Fruit fly (Drosophila melanogaster) whole organism, adult: ENCODE data around the gene CG14321.

ENCODE experiments used
- CG11617 ChIP-seq: fragments of 200-800 bp; sonication (Bioruptor generic); optimal IDR thresholded peaks from 2 replicates; lab custom pipeline; 2017; ENCODE audit warnings: mild to moderate bottlenecking, missing biosample characterization, missing genetic modification reagents, missing genetic modification characterization
- CG14711 ChIP-seq: fragments of 200-800 bp; sonication (Bioruptor generic); optimal IDR thresholded peaks from 2 replicates; lab custom pipeline; 2018; ENCODE audit warnings: missing biosample characterization, mild to moderate bottlenecking, missing genetic modification characterization, moderate library complexity
- CG1620 ChIP-seq: fragments of 200-800 bp; sonication (Bioruptor generic); optimal IDR thresholded peaks from 2 replicates; lab custom pipeline; 2016; ENCODE audit warnings: missing biosample characterization, missing genetic modification characterization
- CG33017 ChIP-seq: fragments of 200-800 bp; sonication (Bioruptor generic); optimal IDR thresholded peaks from 2 replicates; lab custom pipeline; 2018; ENCODE audit warnings: missing biosample characterization, mild to moderate bottlenecking, missing genetic modification characterization, moderate library complexity
- CG7045 ChIP-seq: fragments of 200-800 bp; sonication (Bioruptor generic); optimal IDR thresholded peaks from 2 replicates; lab custom pipeline; 2017; ENCODE audit warnings: missing biosample characterization, mild to moderate bottlenecking, missing genetic modification characterization
- Clk ChIP-seq: fragments of 200-800 bp; sonication (Bioruptor generic); optimal IDR thresholded peaks from 2 replicates; lab custom pipeline; 2017; ENCODE audit warnings: missing biosample characterization, missing genetic modification characterization
- Crg-1 ChIP-seq: fragments of 200-800 bp; sonication (Bioruptor generic); optimal IDR thresholded peaks from 2 replicates; lab custom pipeline; 2016; ENCODE audit warnings: missing biosample characterization, missing genetic modification characterization
- bab1 ChIP-seq: fragments of 200-800 bp; sonication (Bioruptor generic); optimal IDR thresholded peaks from 3 replicates; lab custom pipeline; 2019; ENCODE audit warnings: missing biosample characterization, mild to moderate bottlenecking, missing genetic modification characterization, moderate library complexity
- cnc ChIP-seq, 2 experiments: fragments of >200 bp; optimal IDR thresholded peaks; 2 replicates each; lab custom pipeline; 2017
- kay ChIP-seq: fragments of 200-800 bp; sonication (Bioruptor generic); peaks from one replicate; lab custom pipeline; 2016; ENCODE audit warnings: missing biosample characterization, missing genetic modification characterization, borderline replicate concordance
- toe ChIP-seq: fragments of 200-800 bp; sonication (Bioruptor generic); optimal IDR thresholded peaks from 2 replicates; lab custom pipeline; 2016; ENCODE audit warnings: missing biosample characterization, missing genetic modification characterization

DNA sequence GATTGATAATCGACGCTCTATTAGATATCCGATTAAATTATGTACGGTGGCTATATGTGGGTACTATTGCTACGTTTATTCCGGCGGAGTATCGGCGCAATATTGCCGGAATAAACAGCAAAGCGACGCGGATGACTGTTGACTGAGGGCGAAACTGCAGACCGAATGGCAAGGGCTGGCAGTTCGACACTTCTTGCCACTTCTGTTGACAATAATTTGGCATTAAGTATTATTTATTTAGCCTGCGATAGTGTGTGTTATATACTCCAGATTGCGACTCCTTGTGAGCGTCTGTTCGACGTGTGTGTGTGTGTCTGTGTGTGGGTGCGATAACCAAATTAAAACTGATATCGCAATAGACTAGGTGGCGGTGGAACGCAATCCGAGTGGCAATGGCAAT is 25.5 kb downstream of the CG14321 start:
- TF ChIP-seq Clk (no peak), CG11617 (GFP tag; lab: Kevin White, UChicago) (no peak), kay (peak; percentile 72), CG14711 (no peak), toe (GFP tag; lab: Kevin White, UChicago) (no peak), cnc (optimal IDR thresholded peaks at IDR 0.05; lab: Kevin White, UChicago) (no peak), CG7045 (no peak), CG1620 (no peak), CG33017 (tag; lab: Kevin White, UChicago) (peak; percentile 25), Crg-1 (GFP tag; lab: Kevin White, UChicago) (no peak), bab1 (no peak)
